Worm (Caenorhabditis elegans): ENCODE results near the gene sft-1.

sft-1 gene

DNA sequence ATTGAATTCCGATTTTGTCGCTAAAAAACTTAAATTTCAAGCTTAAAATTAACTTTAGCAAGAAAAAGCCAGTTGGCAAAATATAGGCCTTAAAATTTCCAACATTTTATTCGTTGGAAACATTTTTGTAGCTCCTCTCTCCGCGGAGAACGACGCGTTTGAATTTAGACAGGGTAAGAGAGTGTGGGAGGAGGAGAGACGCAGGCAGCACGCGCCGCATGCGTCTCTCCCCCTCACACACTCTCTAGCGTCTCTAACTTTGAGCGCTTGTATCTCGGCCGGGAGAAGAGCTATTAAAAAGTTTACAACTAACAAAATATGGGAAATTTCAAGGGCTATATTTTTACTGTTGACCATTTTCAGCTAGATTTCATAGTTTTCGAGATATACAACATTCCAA is 25.2 kb upstream of the sft-1 start:
- no peak for TF ChIP-seq nhr-23 (tag; optimal IDR thresholded peaks at IDR 0.05)
- TF ChIP-seq alr-1 (tag; optimal IDR thresholded peaks at IDR 0.05): no peak
- TF ChIP-seq R02D3.7 (tag; optimal IDR thresholded peaks at IDR 0.05): no peak
- no peak for TF ChIP-seq nhr-21 (tag; optimal IDR thresholded peaks at IDR 0.05)

DNA sequence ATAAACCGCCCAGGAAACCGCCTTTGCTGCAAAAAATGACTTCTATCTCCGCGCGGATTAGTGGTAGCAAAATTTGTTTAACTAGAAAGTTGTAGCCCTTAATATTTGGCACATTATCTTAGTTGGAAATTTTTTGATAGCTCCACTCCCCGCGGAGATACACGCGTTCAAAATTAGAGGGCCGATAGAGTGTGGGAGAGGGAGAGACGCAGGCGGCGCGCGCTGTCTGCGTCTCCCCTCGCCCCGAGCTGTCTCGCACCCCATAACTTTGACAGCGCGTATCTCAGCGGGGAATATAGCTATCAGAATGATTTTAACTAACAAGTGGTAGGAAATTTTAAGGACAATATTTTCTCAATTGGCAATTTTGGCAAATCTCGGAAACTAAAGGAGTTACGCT is 23.4 kb upstream of the sft-1 start:
- TF ChIP-seq ztf-4 (tag; optimal IDR thresholded peaks at IDR 0.05): no peak
- TF ChIP-seq crh-2 (tag; optimal IDR thresholded peaks at IDR 0.05): no peak
- TF ChIP-seq nhr-21 (tag; optimal IDR thresholded peaks at IDR 0.05): no peak
- TF ChIP-seq nhr-25 (tag; optimal IDR thresholded peaks at IDR 0.05): no peak
- TF ChIP-seq R02D3.7 (tag; optimal IDR thresholded peaks at IDR 0.05): no peak
- no peak for TF ChIP-seq sem-4 (tag; optimal IDR thresholded peaks at IDR 0.05)
- TF ChIP-seq alr-1 (tag; optimal IDR thresholded peaks at IDR 0.05): no peak
- TF ChIP-seq sma-9 (GFP tag; optimal IDR thresholded peaks at IDR 0.05): no peak
- TF ChIP-seq sma-9 (tag; optimal IDR thresholded peaks at IDR 0.05): no peak
- no peak for TF ChIP-seq C34F6.9 (tag; optimal IDR thresholded peaks at IDR 0.05)
- TF ChIP-seq unc-39 (tag; optimal IDR thresholded peaks at IDR 0.05): no peak
- no peak for TF ChIP-seq Y55F3AM.14 (GFP tag; optimal IDR thresholded peaks at IDR 0.05)
- no peak for TF ChIP-seq gmeb-1 (tag; optimal IDR thresholded peaks at IDR 0.05)
- no peak for TF ChIP-seq zag-1 (tag; optimal IDR thresholded peaks at IDR 0.05)
- TF ChIP-seq ceh-82 (tag; optimal IDR thresholded peaks at IDR 0.05): no peak
- no peak for TF ChIP-seq ceh-16 (tag; optimal IDR thresholded peaks at IDR 0.05)
- no peak for TF ChIP-seq mab-5 (tag; optimal IDR thresholded peaks at IDR 0.05)

DNA sequence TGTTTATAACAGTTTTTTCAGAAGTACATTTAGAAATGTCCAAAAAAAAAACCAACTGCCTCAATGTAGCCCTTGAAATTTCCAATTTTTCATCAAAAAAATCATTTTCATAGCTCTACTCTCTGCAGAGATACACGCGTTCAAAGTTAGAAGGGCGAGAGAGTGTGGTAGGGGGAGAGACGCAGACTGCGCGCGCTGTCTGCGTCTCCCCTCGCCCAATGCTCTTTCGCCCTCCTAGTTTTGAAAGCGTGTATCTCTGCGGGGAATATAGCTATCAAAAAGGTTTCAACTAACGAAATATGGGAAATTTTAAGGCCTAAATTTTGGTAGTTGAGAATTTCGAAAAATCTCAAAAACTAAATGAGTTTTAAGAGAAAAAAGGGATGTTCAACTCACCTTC is 22.9 kb upstream of the sft-1 start:
- no peak for TF ChIP-seq lsy-2 (tag; optimal IDR thresholded peaks at IDR 0.05)
- TF ChIP-seq elt-1 (tag; optimal IDR thresholded peaks at IDR 0.05): no peak
- TF ChIP-seq unc-55 (GFP tag; optimal IDR thresholded peaks at IDR 0.05): no peak
- no peak for TF ChIP-seq nhr-11 (tag; optimal IDR thresholded peaks at IDR 0.05)
- no peak for TF ChIP-seq blmp-1 (tag; optimal IDR thresholded peaks at IDR 0.05; ENCODE audit: insufficient read depth)
- no peak for TF ChIP-seq lin-13 (GFP tag; optimal IDR thresholded peaks at IDR 0.05)
- no peak for TF ChIP-seq gmeb-1 (tag; optimal IDR thresholded peaks at IDR 0.05)
- no peak for TF ChIP-seq nhr-10 (tag; optimal IDR thresholded peaks at IDR 0.05)
- no peak for TF ChIP-seq nhr-237 (tag; optimal IDR thresholded peaks at IDR 0.05)
- TF ChIP-seq ceh-82 (tag; optimal IDR thresholded peaks at IDR 0.05): no peak
- TF ChIP-seq nhr-25 (tag; optimal IDR thresholded peaks at IDR 0.05): no peak
- TF ChIP-seq unc-62 (GFP tag; optimal IDR thresholded peaks at IDR 0.05): no peak
- no peak for TF ChIP-seq Y55F3AM.14 (GFP tag; optimal IDR thresholded peaks at IDR 0.05)
- no peak for TF ChIP-seq R02D3.7 (tag; optimal IDR thresholded peaks at IDR 0.05)
- TF ChIP-seq snpc-4 (tag; optimal IDR thresholded peaks at IDR 0.05): no peak
- TF ChIP-seq dmd-4 (tag; optimal IDR thresholded peaks at IDR 0.05): no peak
- TF ChIP-seq nhr-12 (tag; optimal IDR thresholded peaks at IDR 0.05): no peak
- no peak for TF ChIP-seq nhr-6 (tag; optimal IDR thresholded peaks at IDR 0.05)
- TF ChIP-seq ceh-16 (tag; optimal IDR thresholded peaks at IDR 0.05): no peak

DNA sequence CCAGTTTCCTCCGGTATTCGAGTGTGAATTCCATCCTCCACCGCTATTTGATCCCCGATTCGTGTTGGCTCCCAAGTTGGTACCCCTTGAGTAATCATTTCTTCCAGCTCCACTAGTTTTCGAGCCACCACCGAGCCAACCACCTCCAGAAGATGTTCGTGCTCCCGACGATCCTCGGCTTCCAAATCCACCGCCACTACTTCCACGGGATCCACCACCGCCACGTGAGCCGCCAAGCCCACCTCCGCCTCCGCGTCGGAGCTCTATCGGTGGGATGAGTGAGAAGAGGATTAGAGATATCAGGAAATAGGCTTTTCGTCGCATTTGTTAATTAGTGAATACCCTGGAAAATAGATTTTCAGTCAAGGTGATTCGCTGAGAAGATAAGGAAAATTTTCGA is 22.5 kb upstream of the sft-1 start, which contains the start of gene H06I04.6:
Gene H06I04.6 (minus strand): TSS at position 345 of the 400 bp plus-strand sequence.
- TF ChIP-seq sem-4 (tag; optimal IDR thresholded peaks at IDR 0.05) (no peak), elt-3 (tag; optimal IDR thresholded peaks at IDR 0.05) (no peak), nhr-6 (tag; optimal IDR thresholded peaks at IDR 0.05) (no peak), peb-1 (tag; optimal IDR thresholded peaks at IDR 0.05) (no peak), alr-1 (tag; optimal IDR thresholded peaks at IDR 0.05) (no peak), F13H6.1 (tag; optimal IDR thresholded peaks at IDR 0.05) (no peak), ZK546.5 (tag; optimal IDR thresholded peaks at IDR 0.05) (no peak), crh-2 (tag; optimal IDR thresholded peaks at IDR 0.05) (no peak), lin-13 (GFP tag; optimal IDR thresholded peaks at IDR 0.05) (no peak), ceh-82 (tag; optimal IDR thresholded peaks at IDR 0.05) (no peak), fos-1 (tag; optimal IDR thresholded peaks at IDR 0.05) (no peak)

DNA sequence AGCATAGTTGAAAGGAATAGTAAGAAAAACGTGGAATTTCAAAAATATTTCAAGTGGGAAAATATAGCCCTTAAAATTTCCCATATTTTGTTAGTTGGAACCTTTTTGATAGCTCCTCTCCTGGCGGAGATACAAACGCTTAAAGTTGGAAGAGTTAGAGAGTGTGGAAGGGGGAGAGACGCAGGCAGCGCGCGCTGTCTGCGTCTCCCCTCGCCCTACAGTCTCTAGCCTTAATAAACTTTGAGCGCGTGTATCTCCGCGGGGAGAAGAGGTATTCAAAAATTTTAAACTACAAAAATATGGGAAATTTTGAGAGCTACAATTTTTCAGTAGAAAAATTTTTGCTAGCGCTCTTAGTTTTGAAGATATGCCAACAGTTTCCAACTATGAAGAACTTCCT is 21.9 kb upstream of the sft-1 start:
- TF ChIP-seq ceh-16 (tag; optimal IDR thresholded peaks at IDR 0.05): no peak
- no peak for TF ChIP-seq nhr-25 (tag; optimal IDR thresholded peaks at IDR 0.05)
- no peak for TF ChIP-seq skn-1 (tag; optimal IDR thresholded peaks at IDR 0.05)
- TF ChIP-seq ceh-82 (tag; optimal IDR thresholded peaks at IDR 0.05): no peak
- TF ChIP-seq Y55F3AM.14 (GFP tag; optimal IDR thresholded peaks at IDR 0.05): no peak
- TF ChIP-seq sma-9 (GFP tag; optimal IDR thresholded peaks at IDR 0.05): no peak
- no peak for TF ChIP-seq sma-9 (tag; optimal IDR thresholded peaks at IDR 0.05)
- no peak for TF ChIP-seq sem-4 (tag; optimal IDR thresholded peaks at IDR 0.05)
- no peak for TF ChIP-seq nhr-237 (tag; optimal IDR thresholded peaks at IDR 0.05)
- TF ChIP-seq lsy-2 (tag; optimal IDR thresholded peaks at IDR 0.05): no peak
- no peak for TF ChIP-seq snpc-4 (tag; optimal IDR thresholded peaks at IDR 0.05)
- no peak for TF ChIP-seq aly-2 (tag; optimal IDR thresholded peaks at IDR 0.05)
- no peak for TF ChIP-seq zag-1 (tag; optimal IDR thresholded peaks at IDR 0.05)
- TF ChIP-seq gmeb-1 (tag; optimal IDR thresholded peaks at IDR 0.05): no peak
- no peak for TF ChIP-seq nhr-23 (tag; optimal IDR thresholded peaks at IDR 0.05)
- TF ChIP-seq lin-13 (GFP tag; optimal IDR thresholded peaks at IDR 0.05): no peak
